Fruit fly (Drosophila melanogaster) whole organism, wandering third instar larva: ENCODE results near the gene futsch.

Experiments
- Abd-B ChIP-seq: fragments of >200 bp; optimal IDR thresholded peaks from 2 replicates; lab custom pipeline; 2017; ENCODE audit warnings: missing biosample characterization, missing genetic modification characterization
- Dfd ChIP-seq: fragments of >200 bp; optimal IDR thresholded peaks from 2 replicates; lab custom pipeline; 2017; ENCODE audit warnings: missing biosample characterization, missing genetic modification characterization
- Hr78 ChIP-seq: fragments of >200 bp; optimal IDR thresholded peaks from 2 replicates; lab custom pipeline; 2017; ENCODE audit warnings: missing biosample characterization, missing genetic modification characterization
- N ChIP-seq: fragments of >200 bp; optimal IDR thresholded peaks from 2 replicates; lab custom pipeline; 2018; ENCODE audit warnings: missing biosample characterization, missing external identifiers, missing genetic modification characterization
- dsf ChIP-seq: sonication (Bioruptor generic); optimal IDR thresholded peaks from 2 replicates; lab custom pipeline; 2016; ENCODE audit warnings: missing biosample characterization, missing genetic modification characterization, borderline replicate concordance
- fru ChIP-seq: fragments of 200-800 bp; sonication (Bioruptor generic); optimal IDR thresholded peaks from 3 replicates; lab custom pipeline; 2016; ENCODE audit warnings: missing biosample characterization, mild to moderate bottlenecking, missing genetic modification characterization
- h ChIP-seq: fragments of 200-800 bp; sonication (Bioruptor generic); optimal IDR thresholded peaks from 3 replicates; lab custom pipeline; 2016; ENCODE audit warnings: missing biosample characterization, mild to moderate bottlenecking, missing genetic modification characterization
- lola ChIP-seq: fragments of >200 bp; optimal IDR thresholded peaks from 2 replicates; lab custom pipeline; 2017; ENCODE audit warnings: missing biosample characterization, missing genetic modification characterization
- psq ChIP-seq: fragments of 200-800 bp; sonication (Bioruptor generic); optimal IDR thresholded peaks from 3 replicates; lab custom pipeline; 2017; ENCODE audit warnings: missing biosample characterization, mild to moderate bottlenecking, missing genetic modification characterization, moderate library complexity
- usp ChIP-seq: fragments of >200 bp; optimal IDR thresholded peaks from 2 replicates; lab custom pipeline; 2017; ENCODE audit warnings: missing biosample characterization, missing genetic modification characterization
- woc ChIP-seq: sonication (Bioruptor generic); optimal IDR thresholded peaks from 2 replicates; lab custom pipeline; 2016; ENCODE audit warnings: missing biosample characterization, mild to moderate bottlenecking, missing genetic modification characterization

DNA sequence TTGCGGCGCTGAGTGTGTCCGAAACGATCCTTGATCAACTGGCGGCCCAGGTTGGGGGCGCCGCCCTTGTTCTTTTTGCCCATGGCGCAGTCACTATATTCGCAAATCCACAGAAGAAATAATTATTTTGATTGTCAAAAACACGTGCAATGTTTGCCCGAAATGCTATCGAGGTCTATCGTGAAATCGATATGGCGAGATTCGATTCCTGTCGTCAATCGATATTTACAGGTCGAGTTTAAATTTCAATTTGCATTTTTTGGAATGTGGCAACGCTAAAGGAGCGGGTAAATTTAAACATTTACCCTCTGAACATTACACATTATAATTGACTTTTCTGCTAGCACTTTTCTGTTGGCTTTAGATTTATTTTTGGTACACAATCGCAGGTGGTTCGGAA is 55.2 kb downstream of the futsch start, which contains the start of gene Ns3:
- no peak for TF ChIP-seq N (GFP tag; lab: Kevin White, UChicago)
- TF ChIP-seq lola (GFP tag; lab: Kevin White, UChicago): no peak
- TF ChIP-seq dsf: no peak
- TF ChIP-seq Abd-B (GFP tag; lab: Kevin White, UChicago): no peak
- TF ChIP-seq Dfd (GFP tag; lab: Kevin White, UChicago): no peak
- TF ChIP-seq usp (GFP tag; lab: Kevin White, UChicago): no peak
- no peak for TF ChIP-seq psq (GFP tag; lab: Kevin White, UChicago)
- TF ChIP-seq fru (GFP tag; lab: Kevin White, UChicago): no peak
- no peak for TF ChIP-seq h (GFP tag; lab: Kevin White, UChicago)
- no peak for TF ChIP-seq woc (GFP tag; lab: Kevin White, UChicago)
- no peak for TF ChIP-seq Hr78 (GFP tag; lab: Kevin White, UChicago)
